Worm (Caenorhabditis elegans): Measurements from ENCODE around the gene cyn-4.

The cyn-4 gene

ce11 chrII:10880625-10881024 lies 8.2 kb upstream of the cyn-4 start, which contains the start of gene lurp-1:
TSS of gene lurp-1 (plus strand) at chrII:10880925.
- no peak for TF ChIP-seq pes-1 (GFP tag; IDR thresholded peaks at IDR 0.05)

ce11 chrII:10873631-10874030 lies 1.2 kb upstream of the cyn-4 start, which contains the start of gene orc-2:
TSS of gene orc-2 (plus strand) at chrII:10873931.
- no peak for TF ChIP-seq hmbx-1 (tag; optimal IDR thresholded peaks at IDR 0.05)
- no peak for TF ChIP-seq B0310.2 (tag; optimal IDR thresholded peaks at IDR 0.05)
- no peak for TF ChIP-seq tra-4 (tag; optimal IDR thresholded peaks at IDR 0.05)
- TF ChIP-seq sea-1 (GFP tag; conservative IDR thresholded peaks at IDR 0.05): no peak
- TF ChIP-seq tbx-37 (GFP tag; conservative IDR thresholded peaks at IDR 0.05): no peak
- TF ChIP-seq ceh-13 (GFP tag; optimal IDR thresholded peaks at IDR 0.05): no peak
- no peak for TF ChIP-seq F13C5.2 (tag; optimal IDR thresholded peaks at IDR 0.05)
- no peak for TF ChIP-seq aly-1 (tag; optimal IDR thresholded peaks at IDR 0.05)
- no peak for TF ChIP-seq hnd-1 (tag; optimal IDR thresholded peaks at IDR 0.05)
- TF ChIP-seq tbx-11 (GFP tag; IDR thresholded peaks at IDR 0.05): no peak
- no peak for TF ChIP-seq flt-1 (GFP tag; IDR thresholded peaks at IDR 0.05)
- TF ChIP-seq ceh-36 (tag; optimal IDR thresholded peaks at IDR 0.05): no peak
- no peak for TF ChIP-seq pes-1 (GFP tag; IDR thresholded peaks at IDR 0.05)
- no peak for TF ChIP-seq ets-7 (tag; optimal IDR thresholded peaks at IDR 0.05)
- TF ChIP-seq hmg-4 (GFP tag; optimal IDR thresholded peaks at IDR 0.05): no peak
- TF ChIP-seq ama-1 (optimal IDR thresholded peaks at IDR 0.05): no peak
- no peak for TF ChIP-seq scrt-1 (GFP tag; IDR thresholded peaks at IDR 0.05)

ce11 chrII:10870698-10871097 lies 1.7 kb downstream of the cyn-4 start:
- TF ChIP-seq tbx-11 (GFP tag; IDR thresholded peaks at IDR 0.05) (no peak), flt-1 (GFP tag; IDR thresholded peaks at IDR 0.05) (no peak), hmg-4 (GFP tag; optimal IDR thresholded peaks at IDR 0.05) (no peak), hmbx-1 (tag; optimal IDR thresholded peaks at IDR 0.05) (no peak), B0310.2 (tag; optimal IDR thresholded peaks at IDR 0.05) (no peak), ets-7 (tag; optimal IDR thresholded peaks at IDR 0.05) (no peak)

- TF ChIP-seq pes-1 (GFP tag; IDR thresholded peaks at IDR 0.05): peak; percentile 61
- TF ChIP-seq hmg-4 (GFP tag; optimal IDR thresholded peaks at IDR 0.05): no peak
- TF ChIP-seq B0310.2 (tag; optimal IDR thresholded peaks at IDR 0.05): no peak
- TF ChIP-seq ceh-36 (tag; optimal IDR thresholded peaks at IDR 0.05): no peak
- TF ChIP-seq tbx-37 (GFP tag; conservative IDR thresholded peaks at IDR 0.05): no peak
- TF ChIP-seq aly-1 (tag; optimal IDR thresholded peaks at IDR 0.05): no peak
- TF ChIP-seq sea-1 (GFP tag; conservative IDR thresholded peaks at IDR 0.05): 0 out of 2 replicates have a peak, but pooled peaks have one; percentile 17
- TF ChIP-seq hnd-1 (tag; optimal IDR thresholded peaks at IDR 0.05): no peak
- TF ChIP-seq ets-7 (tag; optimal IDR thresholded peaks at IDR 0.05): no peak
- TF ChIP-seq flt-1 (GFP tag; IDR thresholded peaks at IDR 0.05): peak; percentile 9; the same call in 1 of the 2 replicates
- TF ChIP-seq F13C5.2 (tag; optimal IDR thresholded peaks at IDR 0.05): peak; percentile 88
- no peak for TF ChIP-seq tra-4 (tag; optimal IDR thresholded peaks at IDR 0.05)
- no peak for TF ChIP-seq ceh-13 (GFP tag; optimal IDR thresholded peaks at IDR 0.05)
- TF ChIP-seq hmbx-1 (tag; optimal IDR thresholded peaks at IDR 0.05): no peak
- TF ChIP-seq ama-1 (optimal IDR thresholded peaks at IDR 0.05): no peak
Measured at ce11 chrII:10868670-10869246, 3.7 kb downstream of the cyn-4 start, which contains the start of the genes gmps-1 and cap-2. TSS of gene gmps-1 (minus strand) at chrII:10868720. TSS of gene cap-2 (plus strand) at chrII:10869196.

- TF ChIP-seq hnd-1 (tag; optimal IDR thresholded peaks at IDR 0.05) (no peak), ceh-36 (tag; optimal IDR thresholded peaks at IDR 0.05) (no peak), ets-7 (tag; optimal IDR thresholded peaks at IDR 0.05) (no peak), flt-1 (GFP tag; IDR thresholded peaks at IDR 0.05) (no peak), tbx-11 (GFP tag; IDR thresholded peaks at IDR 0.05) (no peak)
Measured at ce11 chrII:10867219-10867618, 5.2 kb downstream of the cyn-4 start.

- no peak for TF ChIP-seq ceh-36 (tag; optimal IDR thresholded peaks at IDR 0.05)
- no peak for TF ChIP-seq hnd-1 (tag; optimal IDR thresholded peaks at IDR 0.05)
- TF ChIP-seq pes-1 (GFP tag; IDR thresholded peaks at IDR 0.05): no peak
- TF ChIP-seq ets-7 (tag; optimal IDR thresholded peaks at IDR 0.05): no peak
- TF ChIP-seq ama-1 (optimal IDR thresholded peaks at IDR 0.05): no peak
- no peak for TF ChIP-seq B0310.2 (tag; optimal IDR thresholded peaks at IDR 0.05)
Measured at ce11 chrII:10862749-10863656, 9.4 kb downstream of the cyn-4 start.

- no peak for TF ChIP-seq pes-1 (GFP tag; IDR thresholded peaks at IDR 0.05)
- TF ChIP-seq sea-1 (GFP tag; conservative IDR thresholded peaks at IDR 0.05): no peak
- no peak for TF ChIP-seq ets-7 (tag; optimal IDR thresholded peaks at IDR 0.05)
- TF ChIP-seq F13C5.2 (tag; optimal IDR thresholded peaks at IDR 0.05): no peak
- TF ChIP-seq scrt-1 (GFP tag; IDR thresholded peaks at IDR 0.05): no peak
- TF ChIP-seq ceh-13 (GFP tag; optimal IDR thresholded peaks at IDR 0.05): no peak
- no peak for TF ChIP-seq flt-1 (GFP tag; IDR thresholded peaks at IDR 0.05)
- TF ChIP-seq ceh-36 (tag; optimal IDR thresholded peaks at IDR 0.05): no peak
- TF ChIP-seq aly-1 (tag; optimal IDR thresholded peaks at IDR 0.05): no peak
- TF ChIP-seq tbx-37 (GFP tag; conservative IDR thresholded peaks at IDR 0.05): no peak
Measured at ce11 chrII:10861723-10862486, 10.5 kb downstream of the cyn-4 start.
